Fruit fly (Drosophila melanogaster): ENCODE results near the gene CG31463.

CG31463 gene

DNA sequence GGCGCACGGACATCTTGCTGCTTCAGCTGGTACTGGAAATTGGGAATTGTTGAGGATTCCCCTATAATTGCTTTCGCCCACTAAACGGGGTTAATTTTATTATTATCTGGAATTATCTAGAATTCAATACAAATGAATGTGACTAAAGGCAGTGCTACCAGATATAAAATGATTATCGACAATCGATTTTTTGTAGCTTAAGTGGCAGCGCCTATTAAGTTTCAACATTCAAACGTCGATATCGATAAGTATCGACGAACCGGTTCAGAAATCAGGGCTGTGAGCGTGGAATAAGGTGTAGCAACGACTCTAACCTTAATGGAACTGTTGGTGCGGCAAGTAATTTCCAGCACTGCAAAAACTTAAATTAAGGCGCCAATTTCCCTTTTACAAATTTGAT is 13.0 kb downstream of the CG31463 start, which contains the start of gene Sgt1:
Gene Sgt1, minus strand, starts transcription at position 165 of the 400 bp plus-strand sequence.
- no peak for TF ChIP-seq Dll (optimal IDR thresholded peaks at IDR 0.05)
- no peak for TF ChIP-seq pan (optimal IDR thresholded peaks at IDR 0.05)
- TF ChIP-seq usp (GFP tag; optimal IDR thresholded peaks at IDR 0.05): no peak
- no peak for TF ChIP-seq psq (optimal IDR thresholded peaks at IDR 0.05)
- no peak for TF ChIP-seq CG8478 (optimal IDR thresholded peaks at IDR 0.05)
- TF ChIP-seq EcR (GFP tag; optimal IDR thresholded peaks at IDR 0.05): no peak

DNA sequence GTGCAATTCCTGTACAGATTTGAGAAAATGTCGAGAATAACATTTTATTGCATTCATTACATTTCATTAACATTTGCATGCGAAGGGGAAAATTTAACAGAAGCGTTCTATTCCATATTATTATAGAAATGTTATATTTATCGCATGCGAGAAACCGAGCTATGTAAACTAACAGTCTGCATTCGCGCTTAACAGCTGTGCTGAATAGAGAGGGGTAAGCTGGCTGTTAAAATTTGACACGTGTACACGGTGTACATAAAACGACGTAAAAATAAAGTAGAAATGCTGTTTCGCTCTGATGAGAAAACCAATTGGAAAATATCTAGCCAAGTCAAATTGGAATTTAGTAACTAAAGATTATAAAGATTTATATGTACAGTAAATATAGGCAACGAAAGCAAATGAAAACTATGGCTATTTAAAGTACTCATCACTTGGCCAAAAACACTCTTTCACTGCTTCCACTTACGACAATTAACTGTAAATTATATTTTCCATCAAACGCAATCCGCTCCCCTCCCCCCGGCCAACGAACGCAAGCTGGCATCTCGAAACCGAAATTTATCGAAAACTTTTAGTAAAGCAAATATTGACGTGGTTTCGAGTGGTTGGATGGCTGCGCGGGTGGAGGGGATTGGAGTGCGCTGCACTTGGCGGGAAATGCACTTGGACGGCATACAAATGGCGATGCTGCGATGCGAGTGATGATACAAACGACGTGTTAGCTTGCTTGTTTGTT is 14.2 kb downstream of the CG31463 start:
- TF ChIP-seq EcR (GFP tag; optimal IDR thresholded peaks at IDR 0.05) (no peak), CG8478 (optimal IDR thresholded peaks at IDR 0.05) (no peak), Dll (optimal IDR thresholded peaks at IDR 0.05) (no peak), psq (optimal IDR thresholded peaks at IDR 0.05) (no peak), usp (GFP tag; optimal IDR thresholded peaks at IDR 0.05) (no peak), pan (optimal IDR thresholded peaks at IDR 0.05) (no peak)

DNA sequence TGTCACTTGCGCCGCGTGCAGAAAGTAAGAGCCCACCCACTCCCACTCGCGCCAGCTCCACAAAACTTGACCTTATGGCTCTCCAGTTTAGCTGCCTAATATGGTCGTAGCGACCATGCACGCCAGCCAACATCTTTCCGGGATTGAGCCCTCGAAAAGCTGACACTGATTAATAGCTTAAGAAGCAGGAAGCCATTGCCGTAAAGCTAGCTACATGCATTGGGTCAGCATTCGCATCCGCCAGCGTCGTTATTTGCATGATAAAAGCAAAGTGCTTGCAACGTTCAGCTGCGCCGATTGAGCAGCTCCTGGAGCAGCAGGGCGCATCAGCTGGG is 14.8 kb downstream of the CG31463 start:
- TF ChIP-seq Dll (optimal IDR thresholded peaks at IDR 0.05) (no peak), pan (optimal IDR thresholded peaks at IDR 0.05) (no peak), psq (optimal IDR thresholded peaks at IDR 0.05) (no peak), usp (GFP tag; optimal IDR thresholded peaks at IDR 0.05) (no peak)

DNA sequence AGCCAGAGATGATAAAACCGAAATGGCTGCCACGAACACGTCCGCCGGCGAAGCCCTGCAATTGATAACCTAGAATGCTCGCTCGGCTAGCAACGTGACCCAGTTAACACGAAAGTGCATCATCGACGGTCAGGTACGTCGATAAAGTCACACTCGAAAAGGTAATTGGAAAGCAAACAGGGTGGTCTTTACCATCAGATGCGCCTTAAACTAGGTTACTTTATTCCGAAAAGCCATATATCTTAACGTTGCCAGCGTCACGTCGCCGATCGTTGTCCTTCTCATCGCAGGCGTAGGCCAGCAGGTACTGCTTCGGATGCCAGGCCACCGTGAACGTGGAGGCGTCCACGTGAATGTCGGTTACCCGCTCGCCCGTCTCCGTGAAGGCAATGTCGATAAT is 15.1 kb downstream of the CG31463 start:
- TF ChIP-seq psq (optimal IDR thresholded peaks at IDR 0.05) (no peak), CG8478 (optimal IDR thresholded peaks at IDR 0.05) (no peak), EcR (GFP tag; optimal IDR thresholded peaks at IDR 0.05) (no peak), pan (optimal IDR thresholded peaks at IDR 0.05) (no peak), Dll (optimal IDR thresholded peaks at IDR 0.05) (no peak), usp (GFP tag; optimal IDR thresholded peaks at IDR 0.05) (no peak)

DNA sequence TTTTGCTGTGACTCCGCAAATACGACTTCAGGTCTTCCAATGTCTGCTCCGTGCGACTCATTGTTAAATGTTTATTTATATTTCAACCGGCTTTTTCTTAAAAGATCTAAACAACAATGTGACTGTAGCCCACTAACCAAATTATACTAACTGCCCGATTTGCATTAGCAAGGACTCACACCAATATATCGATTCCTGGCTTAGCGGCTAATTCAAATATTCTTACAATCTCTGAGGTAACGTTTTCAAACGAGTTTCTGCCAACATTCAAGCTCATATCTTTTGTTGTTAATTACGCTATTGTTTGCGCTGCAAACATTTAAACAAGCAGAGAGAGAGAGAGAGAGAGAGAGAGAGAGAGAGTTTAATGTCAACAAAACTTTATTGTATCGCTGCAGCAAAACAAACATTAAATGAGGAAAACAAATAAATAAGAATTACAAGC is 16.4 kb downstream of the CG31463 start, which contains the start of gene tex:
Gene tex, minus strand, starts transcription at position 131 of the 445 bp plus-strand sequence.
- TF ChIP-seq Dll (optimal IDR thresholded peaks at IDR 0.05) (no peak), psq (optimal IDR thresholded peaks at IDR 0.05) (no peak), CG8478 (optimal IDR thresholded peaks at IDR 0.05) (no peak), EcR (GFP tag; optimal IDR thresholded peaks at IDR 0.05) (no peak), usp (GFP tag; optimal IDR thresholded peaks at IDR 0.05) (no peak), pan (optimal IDR thresholded peaks at IDR 0.05) (no peak)

DNA sequence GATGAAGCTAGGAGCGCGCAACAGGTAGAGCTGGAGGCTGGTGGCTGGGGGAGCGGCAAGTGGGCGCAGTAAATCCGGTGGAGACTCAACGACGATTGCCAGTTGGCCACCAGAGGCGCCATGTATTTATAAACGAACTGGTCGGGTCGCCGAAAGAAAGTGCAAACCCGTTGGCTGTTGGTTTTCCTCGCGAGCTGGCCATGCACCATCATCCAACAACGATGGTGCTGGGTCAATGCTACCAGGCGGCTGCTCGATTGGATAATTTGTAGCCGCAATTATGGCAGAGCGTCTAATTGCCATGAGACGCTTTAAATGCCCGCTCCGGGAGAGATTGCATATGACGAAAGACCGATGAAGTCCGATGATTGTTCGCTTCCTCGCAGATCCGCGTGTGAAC is 18.5 kb downstream of the CG31463 start, which contains the start of gene CG11693:
Gene CG11693, minus strand, starts transcription at position 101 of the 400 bp plus-strand sequence.
- no peak for TF ChIP-seq pan (optimal IDR thresholded peaks at IDR 0.05)
- no peak for TF ChIP-seq CG8478 (optimal IDR thresholded peaks at IDR 0.05)
- no peak for TF ChIP-seq EcR (GFP tag; optimal IDR thresholded peaks at IDR 0.05)
- TF ChIP-seq usp (GFP tag; optimal IDR thresholded peaks at IDR 0.05): no peak
- TF ChIP-seq psq (optimal IDR thresholded peaks at IDR 0.05): no peak

DNA sequence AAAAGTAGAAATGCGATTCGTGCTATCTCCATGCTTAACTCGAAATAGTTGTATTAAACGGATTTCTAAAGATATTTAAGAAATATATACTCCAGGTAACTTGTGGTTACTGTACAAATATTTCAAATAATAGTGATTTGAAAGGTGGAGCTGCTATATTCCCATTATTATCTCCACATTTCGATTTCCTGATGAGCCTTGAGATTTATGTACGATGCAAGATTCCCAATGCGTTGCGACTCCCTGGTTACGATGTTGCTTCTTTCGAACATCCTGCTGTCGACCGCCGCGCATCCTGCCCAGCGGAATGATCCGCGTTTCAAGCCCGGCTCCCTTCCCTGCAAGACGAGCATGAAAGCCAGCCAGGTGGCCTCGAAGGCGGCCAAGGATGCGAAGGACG is 19.9 kb downstream of the CG31463 start, which contains the start of the genes CG11694 and CG11698:
Gene CG11694, minus strand, starts transcription at position 101 of the 400 bp plus-strand sequence.
Gene CG11698, plus strand, starts transcription at position 152 of the 400 bp plus-strand sequence.
- no peak for TF ChIP-seq CG8478 (optimal IDR thresholded peaks at IDR 0.05)
- no peak for TF ChIP-seq psq (optimal IDR thresholded peaks at IDR 0.05)
- no peak for TF ChIP-seq EcR (GFP tag; optimal IDR thresholded peaks at IDR 0.05)
- no peak for TF ChIP-seq Dll (optimal IDR thresholded peaks at IDR 0.05)
- TF ChIP-seq pan (optimal IDR thresholded peaks at IDR 0.05): no peak
- no peak for TF ChIP-seq usp (GFP tag; optimal IDR thresholded peaks at IDR 0.05)

DNA sequence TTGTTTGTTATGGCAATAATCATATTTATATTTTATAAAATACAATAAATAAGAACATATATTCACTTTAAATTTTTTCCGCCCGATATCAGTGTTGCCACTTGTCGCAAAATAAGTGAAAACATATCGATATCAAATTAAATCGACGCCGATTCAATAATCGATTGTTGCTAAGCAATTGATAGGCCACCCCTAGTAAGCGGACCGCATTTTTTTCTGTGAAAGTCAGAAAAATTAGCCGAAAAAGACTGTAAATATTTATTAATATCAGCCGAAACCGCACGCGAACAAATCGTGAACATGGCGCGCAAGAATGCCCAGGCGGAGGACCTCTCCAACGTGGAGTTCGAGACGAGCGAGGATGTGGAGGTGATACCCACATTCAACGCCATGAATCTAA is 20.9 kb downstream of the CG31463 start, which contains the start of gene CG7483:
Gene CG7483, plus strand, starts transcription at position 171 of the 400 bp plus-strand sequence.
- no peak for TF ChIP-seq pan (optimal IDR thresholded peaks at IDR 0.05)
- TF ChIP-seq usp (GFP tag; optimal IDR thresholded peaks at IDR 0.05): no peak
- TF ChIP-seq Dll (optimal IDR thresholded peaks at IDR 0.05): no peak
- TF ChIP-seq CG8478 (optimal IDR thresholded peaks at IDR 0.05): no peak
- TF ChIP-seq psq (optimal IDR thresholded peaks at IDR 0.05): no peak
- no peak for TF ChIP-seq EcR (GFP tag; optimal IDR thresholded peaks at IDR 0.05)

DNA sequence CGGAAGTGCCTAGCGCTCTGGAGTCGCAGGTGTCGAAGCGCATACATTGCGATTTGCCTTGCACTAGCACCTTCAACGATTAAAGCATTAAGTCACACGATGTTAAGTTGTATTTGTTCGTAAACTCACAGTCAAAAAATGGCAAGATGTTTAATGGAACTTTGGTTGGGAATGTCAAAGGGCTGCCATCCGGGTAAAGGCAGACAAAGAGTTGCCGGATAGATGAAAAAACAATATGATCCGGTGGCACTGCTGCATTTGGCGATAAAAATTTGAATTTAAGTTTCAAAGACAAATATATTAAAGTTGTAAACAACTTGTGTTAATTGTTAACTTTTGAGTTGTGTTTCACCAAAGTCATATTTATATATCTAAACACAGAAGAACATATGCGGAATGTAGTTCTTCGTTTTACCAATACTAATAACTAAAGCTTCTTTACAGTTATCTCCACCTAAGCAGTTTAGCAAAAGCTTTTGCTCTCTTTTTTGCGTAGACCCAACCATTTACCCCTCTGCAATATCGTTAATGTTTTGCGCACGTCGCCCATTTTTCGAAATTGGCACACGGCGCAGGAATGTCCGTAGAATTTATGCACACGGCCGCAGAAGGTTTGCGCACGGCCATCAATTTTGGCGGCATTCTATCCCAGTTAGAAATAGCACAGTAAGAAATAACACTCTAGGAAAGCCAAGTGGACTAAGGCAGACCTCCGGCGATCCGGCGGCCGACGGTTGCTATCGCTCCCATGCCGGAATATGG is 24.4 kb downstream of the CG31463 start, which contains the start of gene Coq2:
Gene Coq2, minus strand, starts transcription at position 200 of the 762 bp plus-strand sequence.
- TF ChIP-seq usp (GFP tag; optimal IDR thresholded peaks at IDR 0.05): no peak
- no peak for TF ChIP-seq EcR (GFP tag; optimal IDR thresholded peaks at IDR 0.05)
- no peak for TF ChIP-seq psq (optimal IDR thresholded peaks at IDR 0.05)
- TF ChIP-seq CG8478 (optimal IDR thresholded peaks at IDR 0.05): no peak
- TF ChIP-seq Dll (optimal IDR thresholded peaks at IDR 0.05): no peak
- no peak for TF ChIP-seq pan (optimal IDR thresholded peaks at IDR 0.05)

DNA sequence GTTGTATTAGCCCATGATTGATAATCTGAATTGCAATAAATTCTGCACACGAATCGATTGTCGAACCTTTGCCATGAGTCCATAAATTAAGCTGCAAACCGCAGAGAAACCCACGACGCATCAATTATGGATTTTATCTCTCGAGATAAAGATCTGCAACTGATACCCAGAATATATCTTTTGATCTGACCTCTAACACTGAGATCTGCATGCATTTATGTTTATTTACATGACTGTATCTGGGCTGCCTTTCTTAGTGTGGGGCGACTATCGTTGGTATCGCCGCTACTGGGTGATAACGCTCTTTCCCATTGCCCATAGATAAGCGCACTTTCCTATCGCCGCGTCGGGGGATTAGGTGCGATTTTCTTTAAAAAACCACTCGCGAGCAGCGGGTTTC is 25.1 kb downstream of the CG31463 start, which contains the start of gene Ctr1B:
Gene Ctr1B, plus strand, starts transcription at position 398 of the 400 bp plus-strand sequence.
- TF ChIP-seq CG8478 (optimal IDR thresholded peaks at IDR 0.05) (no peak), usp (GFP tag; optimal IDR thresholded peaks at IDR 0.05) (no peak), pan (optimal IDR thresholded peaks at IDR 0.05) (no peak), psq (optimal IDR thresholded peaks at IDR 0.05) (no peak), Dll (optimal IDR thresholded peaks at IDR 0.05) (no peak), EcR (GFP tag; optimal IDR thresholded peaks at IDR 0.05) (no peak)

DNA sequence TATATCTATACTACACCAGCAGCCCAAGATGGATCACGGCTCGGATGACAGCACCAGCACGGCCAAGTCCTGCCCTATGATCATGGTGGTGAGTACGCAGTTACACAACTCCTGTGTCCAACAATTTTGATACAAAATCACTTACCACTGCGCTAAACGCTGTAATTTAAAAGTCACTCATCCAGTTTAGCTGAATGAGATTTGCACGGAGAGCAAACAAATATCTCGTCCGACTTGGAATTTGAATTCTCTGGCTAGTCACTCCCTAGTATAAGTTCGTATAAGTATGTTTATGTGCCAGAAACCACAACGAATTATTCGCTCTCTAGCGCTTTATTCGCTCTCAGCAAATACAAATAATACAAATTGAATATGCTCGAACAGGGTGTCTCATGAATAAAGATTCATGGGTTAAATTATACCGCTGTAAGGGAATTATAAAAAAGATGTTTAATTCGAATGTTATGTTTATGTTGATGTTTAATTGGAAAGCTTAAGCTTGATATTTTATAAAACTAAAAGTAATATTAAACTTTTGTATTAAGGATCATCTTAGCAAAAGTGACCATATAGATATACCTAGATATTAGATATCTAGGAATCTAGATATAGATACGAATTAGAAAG is 25.7 kb downstream of the CG31463 start:
- no peak for TF ChIP-seq CG8478 (optimal IDR thresholded peaks at IDR 0.05)
- TF ChIP-seq pan (optimal IDR thresholded peaks at IDR 0.05): no peak

All from whole organism.